Worm (Caenorhabditis elegans): ENCODE measurements around the gene C36E6.2.

The C36E6.2 gene

ce11 chrX:17479694-17480574, 28.5 kb downstream of the C36E6.2 start (continued):
- TF ChIP-seq ceh-82 (tag; optimal IDR thresholded peaks at IDR 0.05) = peak; percentile 60 to 70 (median 65)
- TF ChIP-seq mep-1 (tag; optimal IDR thresholded peaks at IDR 0.05) = peak; percentile 70
- TF ChIP-seq nhr-11 (tag; optimal IDR thresholded peaks at IDR 0.05) = peak; percentile 62
- no peak for TF ChIP-seq ama-1 (optimal IDR thresholded peaks at IDR 0.05)
- TF ChIP-seq sptf-1 (tag; optimal IDR thresholded peaks at IDR 0.05) = no peak
- peak; percentile 54 to 95 for TF ChIP-seq egl-27 (tag; optimal IDR thresholded peaks at IDR 0.05)
- TF ChIP-seq xbp-1 (tag; optimal IDR thresholded peaks at IDR 0.05) = peak; percentile 80
- peak; percentile 95 for TF ChIP-seq swsn-7 (tag; optimal IDR thresholded peaks at IDR 0.05)
- TF ChIP-seq nhr-20 (tag; optimal IDR thresholded peaks at IDR 0.05) = peak; percentile 97
- TF ChIP-seq sup-37 (GFP tag; optimal IDR thresholded peaks at IDR 0.05) = peak; percentile 80
- peak; percentile 95 for TF ChIP-seq snu-23 (GFP tag; optimal IDR thresholded peaks at IDR 0.05)
- TF ChIP-seq nhr-90 (tag; optimal IDR thresholded peaks at IDR 0.05; ENCODE audit: poor library complexity) = peak; percentile 81
- TF ChIP-seq lir-3 (tag; optimal IDR thresholded peaks at IDR 0.05; ENCODE audit: poor library complexity) = peak; percentile 78
- TF ChIP-seq hlh-4 (tag; optimal IDR thresholded peaks at IDR 0.05) = no peak
- peak; percentile 19 for TF ChIP-seq nhr-77 (tag; optimal IDR thresholded peaks at IDR 0.05)
- no peak for TF ChIP-seq zag-1 (tag; optimal IDR thresholded peaks at IDR 0.05)
- TF ChIP-seq unc-86 (tag; optimal IDR thresholded peaks at IDR 0.05) = peak; percentile 94
- TF ChIP-seq nhr-84 (tag; optimal IDR thresholded peaks at IDR 0.05) = no peak
- TF ChIP-seq nhr-71 (tag; optimal IDR thresholded peaks at IDR 0.05) = peak; percentile 99
- peak; percentile 97 for TF ChIP-seq fkh-8 (tag; optimal IDR thresholded peaks at IDR 0.05)
- TF ChIP-seq nhr-85 (tag) = peak; percentile 97
- peak; percentile 21 to 25 (median 24) for TF ChIP-seq dpl-1 (GFP tag; optimal IDR thresholded peaks at IDR 0.05)
- no peak for TF ChIP-seq pqm-1 (tag; optimal IDR thresholded peaks at IDR 0.05)
- no peak for TF ChIP-seq Y116A8C.19 (tag; optimal IDR thresholded peaks at IDR 0.05; ENCODE audit: borderline replicate concordance)
- TF ChIP-seq fos-1 (tag; optimal IDR thresholded peaks at IDR 0.05) = peak; percentile 56
- TF ChIP-seq alr-1 (tag; optimal IDR thresholded peaks at IDR 0.05; ENCODE audit: borderline replicate concordance) = no peak
- peak; percentile 49 for TF ChIP-seq hpl-2 (GFP tag; optimal IDR thresholded peaks at IDR 0.05)
- TF ChIP-seq ces-1 (GFP tag; optimal IDR thresholded peaks at IDR 0.05) = no peak
- peak; percentile 56; the same call in 1 of the 2 replicates for TF ChIP-seq unc-98 (GFP tag; IDR thresholded peaks at IDR 0.05)
- TF ChIP-seq elt-2 (tag; optimal IDR thresholded peaks at IDR 0.05) = peak; percentile 76
- TF ChIP-seq aha-1 (tag; optimal IDR thresholded peaks at IDR 0.05) = no peak
- TF ChIP-seq efl-3 (GFP tag; optimal IDR thresholded peaks at IDR 0.05) = peak; percentile 3
- TF ChIP-seq nhr-76 (tag; optimal IDR thresholded peaks at IDR 0.05) = no peak
- TF ChIP-seq tbx-2 (tag; optimal IDR thresholded peaks at IDR 0.05) = peak; percentile 95
- no peak for TF ChIP-seq pag-3 (tag; optimal IDR thresholded peaks at IDR 0.05; ENCODE audit: borderline replicate concordance, insufficient read depth)
- TF ChIP-seq ceh-88 (GFP tag; IDR thresholded peaks at IDR 0.05) = peak; percentile 74; the same call in 1 of the 2 replicates
- TF ChIP-seq blmp-1 (tag; optimal IDR thresholded peaks at IDR 0.05) = peak; percentile 99
- peak; percentile 71 for TF ChIP-seq ceh-8 (GFP tag; optimal IDR thresholded peaks at IDR 0.05)
- TF ChIP-seq fkh-10 (GFP tag; optimal IDR thresholded peaks at IDR 0.05) = peak; percentile 70
- TF ChIP-seq isw-1 (GFP tag; IDR thresholded peaks at IDR 0.05) = peak; percentile 70
- TF ChIP-seq rnt-1 (tag; optimal IDR thresholded peaks at IDR 0.05) = peak; percentile 77
- TF ChIP-seq sox-4 (tag; optimal IDR thresholded peaks at IDR 0.05) = peak; percentile 82
- peak; percentile 18 for TF ChIP-seq fkh-4 (tag; optimal IDR thresholded peaks at IDR 0.05; ENCODE audit: borderline replicate concordance)
- no peak for TF ChIP-seq lin-15B (tag; optimal IDR thresholded peaks at IDR 0.05)
- peak; percentile 26 for TF ChIP-seq lin-39 (tag; optimal IDR thresholded peaks at IDR 0.05)
- TF ChIP-seq ceh-90 (tag; optimal IDR thresholded peaks at IDR 0.05) = no peak
- TF ChIP-seq zip-4 (GFP tag; optimal IDR thresholded peaks at IDR 0.05) = peak; percentile 79
- TF ChIP-seq jun-1 (tag; optimal IDR thresholded peaks at IDR 0.05) = peak; percentile 78
- peak; percentile 63 to 86 for TF ChIP-seq efl-1 (optimal IDR thresholded peaks at IDR 0.05)
- TF ChIP-seq efl-1 (GFP tag; optimal IDR thresholded peaks at IDR 0.05 in 1 of 2) = peak; percentile 0 to 93
- TF ChIP-seq unc-62 (GFP tag; optimal IDR thresholded peaks at IDR 0.05) = no peak

Data from whole organism, L1 larva.